Fruit fly (Drosophila melanogaster): ENCODE results near the gene gcm2.
A peak's percentile ranks its signal among the peaks of the same experiment; 100 is the strongest.

The gcm2 gene

DNA sequence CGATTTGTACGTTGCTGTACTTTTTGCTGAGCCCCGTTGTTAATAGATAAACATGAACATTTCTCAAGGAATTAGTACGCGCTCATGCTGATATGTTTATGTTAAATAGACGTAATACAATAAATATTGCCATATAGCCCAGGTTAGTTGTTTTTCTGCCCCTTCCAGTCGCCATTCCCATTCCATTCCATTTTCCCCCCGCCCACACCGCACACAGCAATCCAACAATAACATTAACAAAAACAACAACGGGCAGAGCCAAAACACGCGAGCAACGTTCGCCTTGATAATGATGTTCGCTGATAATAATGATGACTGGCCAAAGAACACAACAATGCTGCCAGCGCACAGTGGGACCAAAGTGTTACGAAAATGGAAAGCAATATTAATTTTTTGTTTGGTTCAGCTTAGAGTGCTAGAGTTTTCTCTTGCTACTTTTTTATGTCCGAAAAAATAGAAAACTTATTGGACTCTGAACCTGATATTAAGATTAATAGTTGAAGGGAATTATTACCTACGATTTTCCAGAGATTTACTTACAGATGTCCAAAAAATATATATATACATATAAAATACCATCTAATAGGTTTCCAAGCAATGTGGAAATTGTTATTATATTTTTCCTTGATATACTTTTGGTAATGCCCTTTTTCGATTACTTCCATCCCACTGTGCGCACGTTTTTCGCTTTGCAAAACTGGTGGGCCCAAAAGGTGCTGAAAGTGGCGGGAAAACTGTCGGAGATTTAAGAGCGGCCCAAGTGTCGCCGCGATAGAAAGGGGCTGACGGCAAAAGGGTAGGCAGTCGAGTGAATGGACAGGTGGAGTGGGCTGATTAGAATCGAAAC is 38.6 kb upstream of the gcm2 start (continued):
- TF ChIP-seq Blimp-1 (GFP tag; optimal IDR thresholded peaks at IDR 0.05) (peak; percentile 88), CG10631 (GFP tag; optimal IDR thresholded peaks at IDR 0.05) (peak; percentile 96), Ets21C (GFP tag; optimal IDR thresholded peaks at IDR 0.05) (peak; percentile 87), CG8119 (GFP tag; IDR thresholded peaks at IDR 0.05) (peak; percentile 97), CG3919 (GFP tag; optimal IDR thresholded peaks at IDR 0.05) (peak; percentile 95), Sox15 (GFP tag; optimal IDR thresholded peaks at IDR 0.05) (peak; percentile 89), CG6808 (GFP tag; optimal IDR thresholded peaks at IDR 0.05) (peak; percentile 99), CG16779 (tag; optimal IDR thresholded peaks at IDR 0.05) (peak; percentile 96), vri (GFP tag; optimal IDR thresholded peaks at IDR 0.05) (peak; percentile 88), pdm3 (GFP tag; optimal IDR thresholded peaks at IDR 0.05) (peak; percentile 93), CG9139 (GFP tag; optimal IDR thresholded peaks at IDR 0.05) (peak; percentile 90), Eip93F (GFP tag; optimal IDR thresholded peaks at IDR 0.05) (peak; percentile 85), lz (GFP tag; optimal IDR thresholded peaks at IDR 0.05) (peak; percentile 94), OdsH (GFP tag; optimal IDR thresholded peaks at IDR 0.05) (peak; percentile 97), Eip78C (GFP tag) (peak; percentile 99), CG11294 (GFP tag; IDR thresholded peaks at IDR 0.05) (peak; percentile 90), CG8319 (GFP tag; optimal IDR thresholded peaks at IDR 0.05) (peak; percentile 93), CG11902 (GFP tag; optimal IDR thresholded peaks at IDR 0.05) (peak; percentile 90), Hr39 (GFP tag; optimal IDR thresholded peaks at IDR 0.05) (peak; percentile 87), CG11762 (GFP tag; optimal IDR thresholded peaks at IDR 0.05; ENCODE audit: insufficient read depth) (peak; percentile 96), Smox (GFP tag; optimal IDR thresholded peaks at IDR 0.05) (peak; percentile 96), CG6854 (GFP tag; optimal IDR thresholded peaks at IDR 0.05) (peak; percentile 89), CG6276 (GFP tag; optimal IDR thresholded peaks at IDR 0.05) (peak; percentile 98), cyc (GFP tag; optimal IDR thresholded peaks at IDR 0.05) (peak; percentile 90), CG6792 (GFP tag; optimal IDR thresholded peaks at IDR 0.05) (peak; percentile 95), fd85E (GFP tag; optimal IDR thresholded peaks at IDR 0.05) (peak; percentile 88), CG10669 (GFP tag; optimal IDR thresholded peaks at IDR 0.05) (peak; percentile 95), Met (GFP tag; optimal IDR thresholded peaks at IDR 0.05) (peak; percentile 96), CG32006 (GFP tag; optimal IDR thresholded peaks at IDR 0.05) (peak; percentile 98), dac (GFP tag; optimal IDR thresholded peaks at IDR 0.05) (peak; percentile 90), Ets96B (tag; optimal IDR thresholded peaks at IDR 0.05) (peak; percentile 96), eg (GFP tag; IDR thresholded peaks at IDR 0.05) (peak; percentile 92), CG7368 (GFP tag; optimal IDR thresholded peaks at IDR 0.05) (peak; percentile 92), CG31627 (GFP tag; optimal IDR thresholded peaks at IDR 0.05) (peak; percentile 88), salr (GFP tag; optimal IDR thresholded peaks at IDR 0.05) (peak; percentile 81 to 99), CG4318 (GFP tag; optimal IDR thresholded peaks at IDR 0.05) (peak; percentile 97), fkh (GFP tag; optimal IDR thresholded peaks at IDR 0.05) (peak; percentile 70), spab (GFP tag; optimal IDR thresholded peaks at IDR 0.05) (peak; percentile 98)

DNA sequence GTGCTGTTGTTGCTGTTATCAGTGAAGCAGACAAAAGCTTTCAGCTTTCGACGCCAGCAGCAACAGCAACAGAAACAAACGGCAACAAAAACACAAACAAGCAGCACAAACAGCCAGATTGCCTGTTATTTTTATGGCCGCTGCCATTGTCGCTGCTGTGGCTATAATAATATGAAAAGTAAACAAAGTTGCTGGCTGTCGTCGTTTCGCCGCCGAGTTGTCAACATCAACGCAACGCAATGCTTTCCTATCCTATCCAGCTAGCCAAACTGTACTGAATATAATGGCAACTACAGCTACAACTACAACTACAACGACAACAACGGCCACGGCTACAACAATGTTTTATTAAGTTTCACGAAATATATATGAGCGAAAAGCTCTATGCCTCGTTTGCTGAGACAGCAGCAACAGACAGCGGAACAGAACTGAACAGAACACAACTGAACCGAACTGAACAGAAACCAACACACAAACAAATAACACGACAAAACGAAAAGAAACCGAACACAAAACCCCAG is 37.6 kb upstream of the gcm2 start:
- TF ChIP-seq pdm3 (GFP tag; optimal IDR thresholded peaks at IDR 0.05) (no peak), dsx (GFP tag; optimal IDR thresholded peaks at IDR 0.05; ENCODE audit: poor library complexity, severe bottlenecking) (peak; percentile 89), lz (GFP tag; optimal IDR thresholded peaks at IDR 0.05) (no peak), fd85E (GFP tag; optimal IDR thresholded peaks at IDR 0.05) (no peak), CG34406 (GFP tag; optimal IDR thresholded peaks at IDR 0.05) (no peak), CG1621 (tag; optimal IDR thresholded peaks at IDR 0.05) (no peak), Ets96B (tag; optimal IDR thresholded peaks at IDR 0.05) (no peak), dac (GFP tag; optimal IDR thresholded peaks at IDR 0.05) (no peak), fkh (GFP tag; optimal IDR thresholded peaks at IDR 0.05) (peak; percentile 94), CG11762 (GFP tag; optimal IDR thresholded peaks at IDR 0.05; ENCODE audit: insufficient read depth) (no peak), Gug (GFP tag; IDR thresholded peaks at IDR 0.05) (no peak), CG9139 (GFP tag; optimal IDR thresholded peaks at IDR 0.05) (no peak), Sox14 (GFP tag; optimal IDR thresholded peaks at IDR 0.05) (peak; percentile 3), CG11294 (GFP tag; IDR thresholded peaks at IDR 0.05) (no peak), Met (GFP tag; optimal IDR thresholded peaks at IDR 0.05) (no peak), esn (GFP tag; optimal IDR thresholded peaks at IDR 0.05) (no peak), CG16779 (tag; optimal IDR thresholded peaks at IDR 0.05) (no peak), CG11902 (GFP tag; optimal IDR thresholded peaks at IDR 0.05) (no peak), CG31627 (GFP tag; optimal IDR thresholded peaks at IDR 0.05) (no peak), CG10669 (GFP tag; optimal IDR thresholded peaks at IDR 0.05) (no peak), Sox15 (GFP tag; optimal IDR thresholded peaks at IDR 0.05) (no peak), Eip93F (GFP tag; optimal IDR thresholded peaks at IDR 0.05) (no peak), CG32006 (GFP tag; optimal IDR thresholded peaks at IDR 0.05) (no peak), eg (GFP tag; IDR thresholded peaks at IDR 0.05) (0 out of 3 replicates have a peak, but pooled peaks have one; percentile 24), topi (GFP tag; optimal IDR thresholded peaks at IDR 0.05) (no peak), Lpt (GFP tag; optimal IDR thresholded peaks at IDR 0.05) (no peak), salr (GFP tag; optimal IDR thresholded peaks at IDR 0.05) (no peak)

Data from whole organism, prepupa.